Worm (Caenorhabditis elegans): ENCODE measurements around the gene C50D2.2.

ce11 chrII:122008-122407, 13.0 kb downstream of the C50D2.2 start:
- TF ChIP-seq fkh-10 (GFP tag; optimal IDR thresholded peaks at IDR 0.05) (no peak), ttx-3 (tag; optimal IDR thresholded peaks at IDR 0.05) (no peak), ceh-9 (tag; optimal IDR thresholded peaks at IDR 0.05) (no peak), ceh-34 (tag; optimal IDR thresholded peaks at IDR 0.05) (no peak), che-1 (tag; optimal IDR thresholded peaks at IDR 0.05) (no peak), tbx-2 (tag; optimal IDR thresholded peaks at IDR 0.05) (no peak), elt-2 (tag; optimal IDR thresholded peaks at IDR 0.05) (no peak), pros-1 (tag; optimal IDR thresholded peaks at IDR 0.05) (no peak)

All from whole organism, late embryonic.